Worm (Caenorhabditis elegans): ENCODE results near the gene cest-35.2.

Gene cest-35.2

ce11 chrV:5213674-5214073 is 23.3 kb downstream of the cest-35.2 start:
- no peak for TF ChIP-seq hlh-30 (tag; optimal IDR thresholded peaks at IDR 0.05; ENCODE audit: insufficient read depth)
- TF ChIP-seq set-16 (GFP tag; IDR thresholded peaks at IDR 0.05): no peak
- no peak for TF ChIP-seq mdt-29 (GFP tag; IDR thresholded peaks at IDR 0.05)
- TF ChIP-seq dmd-9 (GFP tag; IDR thresholded peaks at IDR 0.05): no peak
- no peak for TF ChIP-seq nhr-111 (GFP tag; optimal IDR thresholded peaks at IDR 0.05)
- TF ChIP-seq lin-38 (GFP tag; IDR thresholded peaks at IDR 0.05): no peak
- no peak for TF ChIP-seq aly-2 (tag; optimal IDR thresholded peaks at IDR 0.05)
- TF ChIP-seq F44E2.7 (GFP tag; IDR thresholded peaks at IDR 0.05): no peak
- no peak for TF ChIP-seq arid-1 (GFP tag; conservative IDR thresholded peaks at IDR 0.05)
- TF ChIP-seq F10B5.3 (tag; optimal IDR thresholded peaks at IDR 0.05): no peak
- TF ChIP-seq T26A8.4 (GFP tag; IDR thresholded peaks at IDR 0.05): no peak
- TF ChIP-seq zip-11 (GFP tag; IDR thresholded peaks at IDR 0.05): no peak
- TF ChIP-seq vab-7 (GFP tag; IDR thresholded peaks at IDR 0.05): no peak
- no peak for TF ChIP-seq nhr-102 (tag; optimal IDR thresholded peaks at IDR 0.05)
- TF ChIP-seq ceh-62 (tag; optimal IDR thresholded peaks at IDR 0.05): no peak
- TF ChIP-seq lin-1 (GFP tag; IDR thresholded peaks at IDR 0.05): no peak
- no peak for TF ChIP-seq duxl-1 (tag; optimal IDR thresholded peaks at IDR 0.05; ENCODE audit: poor library complexity)
- TF ChIP-seq fos-1 (tag; optimal IDR thresholded peaks at IDR 0.05): no peak

- TF ChIP-seq daf-19 (GFP tag; conservative IDR thresholded peaks at IDR 0.05): no peak
- TF ChIP-seq Y48G9A.11 (GFP tag; IDR thresholded peaks at IDR 0.05): no peak
- TF ChIP-seq nhr-6 (tag; optimal IDR thresholded peaks at IDR 0.05): peak; percentile 3
- TF ChIP-seq ceh-44 (GFP tag; IDR thresholded peaks at IDR 0.05): no peak
- TF ChIP-seq dpl-1 (GFP tag; optimal IDR thresholded peaks at IDR 0.05): peak; percentile 95
- peak; percentile 88 for TF ChIP-seq aha-1 (tag)
- TF ChIP-seq nhr-28 (tag; optimal IDR thresholded peaks at IDR 0.05): peak; percentile 25
- no peak for TF ChIP-seq egl-43 (GFP tag; IDR thresholded peaks at IDR 0.05)
- peak; percentile 14 for TF ChIP-seq mep-1 (tag; optimal IDR thresholded peaks at IDR 0.05)
- TF ChIP-seq daf-16 (GFP tag; optimal IDR thresholded peaks at IDR 0.05): peak in 1 of 2 experiments; percentile 79
- no peak for TF ChIP-seq daf-16 (tag; optimal IDR thresholded peaks at IDR 0.05)
- peak; percentile 96 for TF ChIP-seq lin-38 (GFP tag; IDR thresholded peaks at IDR 0.05)
- TF ChIP-seq rbr-2 (tag; optimal IDR thresholded peaks at IDR 0.05): peak; percentile 6
- TF ChIP-seq hmg-1.1 (GFP tag; IDR thresholded peaks at IDR 0.05): peak; percentile 45; the same call in 1 of the 2 replicates
- TF ChIP-seq nhr-77 (tag; optimal IDR thresholded peaks at IDR 0.05): peak; percentile 2
- peak; percentile 36 for TF ChIP-seq hlh-30 (tag; optimal IDR thresholded peaks at IDR 0.05; ENCODE audit: insufficient read depth)
- TF ChIP-seq lsy-2 (tag; optimal IDR thresholded peaks at IDR 0.05): peak in 1 of 2 experiments; percentile 71
Measured at ce11 chrV:5204127-5204526, 32.9 kb downstream of the cest-35.2 start, which contains the start of gene ttc-37. ttc-37 (plus strand) TSS chrV:5204475.

ce11 chrV:5203643-5204042 is 33.4 kb downstream of the cest-35.2 start:
- TF ChIP-seq egl-43 (GFP tag; IDR thresholded peaks at IDR 0.05) (no peak), nhr-6 (tag; optimal IDR thresholded peaks at IDR 0.05) (no peak), ceh-32 (tag; optimal IDR thresholded peaks at IDR 0.05; ENCODE audit: poor library complexity) (no peak)

- TF ChIP-seq Y48G9A.11 (GFP tag; IDR thresholded peaks at IDR 0.05) (no peak), D1046.2 (GFP tag; IDR thresholded peaks at IDR 0.05) (no peak), zfp-3 (GFP tag; conservative IDR thresholded peaks at IDR 0.05) (no peak), unc-62 (GFP tag; optimal IDR thresholded peaks at IDR 0.05 in 1 of 2) (peak in 1 of 2 experiments; percentile 79), unc-62 (tag; optimal IDR thresholded peaks at IDR 0.05) (no peak), T20F7.1 (GFP tag; optimal IDR thresholded peaks at IDR 0.05) (no peak), snpc-4 (tag; optimal IDR thresholded peaks at IDR 0.05) (no peak)
Measured at ce11 chrV:5201706-5202105, 35.3 kb downstream of the cest-35.2 start.
